Worm (Caenorhabditis elegans): ENCODE results near the gene Y37E11B.6.

Gene Y37E11B.6

DNA sequence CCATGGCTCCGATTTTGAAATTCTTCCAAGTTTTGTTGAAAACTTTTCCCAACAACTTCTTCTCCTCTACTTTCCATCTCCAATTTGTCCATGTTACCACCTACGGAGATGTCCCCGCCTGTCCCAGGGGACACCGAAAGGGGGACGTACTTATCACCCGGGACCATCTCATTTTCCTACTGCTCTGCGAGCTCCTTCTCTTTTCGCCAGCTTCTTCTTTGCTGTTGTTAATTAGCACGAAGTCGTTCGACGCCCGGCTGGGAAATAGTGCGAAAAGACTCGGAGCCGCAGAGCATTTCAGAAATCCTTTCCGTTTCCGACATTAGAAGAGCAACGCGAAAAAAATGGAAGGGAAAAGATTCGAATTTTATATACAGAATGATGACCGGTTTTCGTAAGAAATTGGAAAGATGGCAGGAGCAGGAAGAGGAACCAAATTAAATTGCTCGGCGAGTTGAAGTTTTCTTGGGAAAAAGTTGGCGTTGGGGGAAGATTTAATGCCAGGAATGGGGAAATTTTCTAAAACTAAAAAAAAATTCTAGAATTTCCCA lies 22.8 kb upstream of the Y37E11B.6 start:
- TF ChIP-seq B0310.2 (tag; optimal IDR thresholded peaks at IDR 0.05) (no peak), ama-1 (optimal IDR thresholded peaks at IDR 0.05) (no peak), hmbx-1 (tag; optimal IDR thresholded peaks at IDR 0.05) (no peak), flt-1 (GFP tag; IDR thresholded peaks at IDR 0.05) (no peak), scrt-1 (GFP tag; IDR thresholded peaks at IDR 0.05) (no peak), hmg-4 (GFP tag; optimal IDR thresholded peaks at IDR 0.05) (no peak)

ce11 chrIV:3618719-3619118 lies 19.6 kb upstream of the Y37E11B.6 start:
- no peak for TF ChIP-seq scrt-1 (GFP tag; IDR thresholded peaks at IDR 0.05)
- TF ChIP-seq ets-7 (tag; optimal IDR thresholded peaks at IDR 0.05) = no peak
- no peak for TF ChIP-seq tbx-37 (GFP tag; conservative IDR thresholded peaks at IDR 0.05)
- TF ChIP-seq ceh-13 (GFP tag; optimal IDR thresholded peaks at IDR 0.05) = no peak

- no peak for TF ChIP-seq tbx-11 (GFP tag; IDR thresholded peaks at IDR 0.05)
- no peak for TF ChIP-seq tbx-37 (GFP tag; conservative IDR thresholded peaks at IDR 0.05)
- TF ChIP-seq flt-1 (GFP tag; IDR thresholded peaks at IDR 0.05) = no peak
- TF ChIP-seq hmg-4 (GFP tag; optimal IDR thresholded peaks at IDR 0.05) = no peak
- TF ChIP-seq hmbx-1 (tag; optimal IDR thresholded peaks at IDR 0.05) = no peak
- TF ChIP-seq ceh-36 (tag; optimal IDR thresholded peaks at IDR 0.05) = no peak
- no peak for TF ChIP-seq aly-1 (tag; optimal IDR thresholded peaks at IDR 0.05)
- TF ChIP-seq ets-7 (tag; optimal IDR thresholded peaks at IDR 0.05) = no peak
- no peak for TF ChIP-seq pes-1 (GFP tag; IDR thresholded peaks at IDR 0.05)
- TF ChIP-seq B0310.2 (tag; optimal IDR thresholded peaks at IDR 0.05) = no peak
- no peak for TF ChIP-seq tra-4 (tag; optimal IDR thresholded peaks at IDR 0.05)
- TF ChIP-seq scrt-1 (GFP tag; IDR thresholded peaks at IDR 0.05) = no peak
- TF ChIP-seq sea-1 (GFP tag; conservative IDR thresholded peaks at IDR 0.05) = no peak
- no peak for TF ChIP-seq hnd-1 (tag; optimal IDR thresholded peaks at IDR 0.05)
Measured at ce11 chrIV:3613022-3613605, 14.0 kb upstream of the Y37E11B.6 start, which contains the start of gene ltah-1.2. Gene ltah-1.2, minus strand, starts transcription at chrIV:3613072.

ce11 chrIV:3611845-3612244 lies 12.7 kb upstream of the Y37E11B.6 start:
- TF ChIP-seq hmg-4 (GFP tag; optimal IDR thresholded peaks at IDR 0.05) (no peak), tbx-11 (GFP tag; IDR thresholded peaks at IDR 0.05) (no peak), ets-7 (tag; optimal IDR thresholded peaks at IDR 0.05) (no peak), hmbx-1 (tag; optimal IDR thresholded peaks at IDR 0.05) (no peak), pes-1 (GFP tag; IDR thresholded peaks at IDR 0.05) (no peak), flt-1 (GFP tag; IDR thresholded peaks at IDR 0.05) (no peak), hnd-1 (tag; optimal IDR thresholded peaks at IDR 0.05) (no peak), tbx-37 (GFP tag; conservative IDR thresholded peaks at IDR 0.05) (no peak), ceh-13 (GFP tag; optimal IDR thresholded peaks at IDR 0.05) (no peak), scrt-1 (GFP tag; IDR thresholded peaks at IDR 0.05) (no peak), B0310.2 (tag; optimal IDR thresholded peaks at IDR 0.05) (no peak), aly-1 (tag; optimal IDR thresholded peaks at IDR 0.05) (no peak), sea-1 (GFP tag; conservative IDR thresholded peaks at IDR 0.05) (no peak), ama-1 (optimal IDR thresholded peaks at IDR 0.05) (no peak), F13C5.2 (tag; optimal IDR thresholded peaks at IDR 0.05) (no peak), tra-4 (tag; optimal IDR thresholded peaks at IDR 0.05) (no peak), ceh-36 (tag; optimal IDR thresholded peaks at IDR 0.05) (no peak)

- no peak for TF ChIP-seq ama-1 (optimal IDR thresholded peaks at IDR 0.05)
- TF ChIP-seq ceh-13 (GFP tag; optimal IDR thresholded peaks at IDR 0.05) = no peak
- TF ChIP-seq aly-1 (tag; optimal IDR thresholded peaks at IDR 0.05) = no peak
- TF ChIP-seq B0310.2 (tag; optimal IDR thresholded peaks at IDR 0.05) = no peak
- no peak for TF ChIP-seq ets-7 (tag; optimal IDR thresholded peaks at IDR 0.05)
- TF ChIP-seq tbx-37 (GFP tag; conservative IDR thresholded peaks at IDR 0.05) = no peak
- no peak for TF ChIP-seq hnd-1 (tag; optimal IDR thresholded peaks at IDR 0.05)
- no peak for TF ChIP-seq flt-1 (GFP tag; IDR thresholded peaks at IDR 0.05)
- no peak for TF ChIP-seq pes-1 (GFP tag; IDR thresholded peaks at IDR 0.05)
- no peak for TF ChIP-seq F13C5.2 (tag; optimal IDR thresholded peaks at IDR 0.05)
Measured at ce11 chrIV:3610987-3611386, 11.9 kb upstream of the Y37E11B.6 start.

ce11 chrIV:3608547-3609222 lies 9.6 kb upstream of the Y37E11B.6 start:
- TF ChIP-seq ceh-36 (tag; optimal IDR thresholded peaks at IDR 0.05) (peak; percentile 89), hmbx-1 (tag; optimal IDR thresholded peaks at IDR 0.05) (no peak)

DNA sequence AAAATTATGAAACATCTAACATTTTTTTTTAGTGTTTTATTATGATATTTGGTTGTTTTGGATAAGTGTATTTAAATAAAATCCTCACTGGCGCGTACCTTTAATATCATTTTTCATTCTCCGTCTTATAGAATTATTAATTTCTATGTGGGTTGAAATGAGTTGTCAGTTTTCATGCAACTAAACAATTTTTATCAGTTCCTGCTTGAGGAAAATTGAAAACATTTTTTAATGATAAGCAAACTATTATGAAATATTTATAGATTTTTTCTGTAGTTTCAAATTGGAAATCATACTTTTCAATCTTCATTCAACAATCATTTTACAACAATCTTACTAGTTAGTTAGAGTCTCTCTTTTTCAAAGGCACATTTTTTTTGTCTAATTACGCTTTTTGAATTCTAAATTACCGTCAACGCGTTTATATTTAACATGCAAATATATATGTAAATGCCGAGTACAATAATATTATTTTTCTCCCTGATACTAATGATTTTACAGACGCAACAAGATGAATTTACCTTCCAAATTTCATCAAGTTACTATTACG lies 7.3 kb upstream of the Y37E11B.6 start, which contains the start of the genes Y37E11B.10 and kgb-2:
Gene Y37E11B.10 (minus strand): TSS at position 182 of the 550 bp plus-strand sequence.
Gene kgb-2 (plus strand): TSS at position 500 of the 550 bp plus-strand sequence.
- no peak for TF ChIP-seq ceh-13 (GFP tag; optimal IDR thresholded peaks at IDR 0.05)
- TF ChIP-seq tbx-11 (GFP tag; IDR thresholded peaks at IDR 0.05) = no peak
- no peak for TF ChIP-seq ets-7 (tag; optimal IDR thresholded peaks at IDR 0.05)

DNA sequence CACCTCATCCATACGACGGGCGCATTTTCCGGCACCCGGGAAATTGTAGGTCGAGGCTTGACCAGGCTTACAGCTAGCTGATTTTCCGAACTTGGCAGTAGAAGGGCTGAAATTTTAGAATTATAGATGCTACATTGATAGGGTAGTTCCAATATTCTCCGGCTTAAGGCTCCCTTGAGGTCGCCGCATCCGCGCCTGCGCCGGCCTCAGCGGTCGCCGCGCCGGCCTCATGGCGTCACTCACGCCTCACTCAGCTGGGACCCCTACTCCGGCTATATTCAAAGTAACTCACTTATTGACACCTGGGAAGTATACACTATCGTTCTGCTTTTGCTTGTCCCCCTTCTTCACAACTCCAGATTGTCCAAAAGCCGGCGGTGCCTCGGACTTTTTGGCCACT lies 5.0 kb upstream of the Y37E11B.6 start:
- TF ChIP-seq ets-7 (tag; optimal IDR thresholded peaks at IDR 0.05) (no peak), ceh-13 (GFP tag; optimal IDR thresholded peaks at IDR 0.05) (no peak), hmg-4 (GFP tag; optimal IDR thresholded peaks at IDR 0.05) (no peak), hnd-1 (tag; optimal IDR thresholded peaks at IDR 0.05) (no peak), ama-1 (optimal IDR thresholded peaks at IDR 0.05) (no peak), tbx-37 (GFP tag; conservative IDR thresholded peaks at IDR 0.05) (no peak), tbx-11 (GFP tag; IDR thresholded peaks at IDR 0.05) (no peak), aly-1 (tag; optimal IDR thresholded peaks at IDR 0.05) (no peak), ceh-36 (tag; optimal IDR thresholded peaks at IDR 0.05) (no peak), hmbx-1 (tag; optimal IDR thresholded peaks at IDR 0.05) (no peak), B0310.2 (tag; optimal IDR thresholded peaks at IDR 0.05) (no peak)
